Worm (Caenorhabditis elegans): ENCODE data around the gene sra-7.

ce11 chrII:9518781-9519180, 25.7 kb upstream of the sra-7 start, which contains the start of the genes sfxn-1.1 and AH6.3:
- TF ChIP-seq W03F9.2 (tag; optimal IDR thresholded peaks at IDR 0.05) (no peak), him-1 (tag; optimal IDR thresholded peaks at IDR 0.05) (no peak), dao-5 (tag; optimal IDR thresholded peaks at IDR 0.05) (no peak)
